Worm (Caenorhabditis elegans): ENCODE results near the gene dod-17.

The dod-17 gene

ce11 chrIV:12985961-12986360, 9.9 kb downstream of the dod-17 start, which contains the start of gene K10D11.3:
Gene K10D11.3 (minus strand): TSS chrIV:12986134.
- TF ChIP-seq nhr-80 (tag; optimal IDR thresholded peaks at IDR 0.05) (peak; percentile 11), lsl-1 (GFP tag; optimal IDR thresholded peaks at IDR 0.05) (no peak), ztf-6 (GFP tag; IDR thresholded peaks at IDR 0.05) (no peak)

ce11 chrIV:12989355-12989754, 13.3 kb downstream of the dod-17 start, which contains the start of gene K10D11.6:
Gene K10D11.6 (minus strand): TSS chrIV:12989455.
- TF ChIP-seq fkh-3 (tag; optimal IDR thresholded peaks at IDR 0.05) (no peak), snpc-4 (GFP tag; optimal IDR thresholded peaks at IDR 0.05) (no peak), snpc-4 (tag; optimal IDR thresholded peaks at IDR 0.05) (peak in 1 of 4 experiments; percentile 42), F22D6.2 (tag; optimal IDR thresholded peaks at IDR 0.05) (no peak), nhr-80 (tag; optimal IDR thresholded peaks at IDR 0.05) (peak; percentile 22)

DNA sequence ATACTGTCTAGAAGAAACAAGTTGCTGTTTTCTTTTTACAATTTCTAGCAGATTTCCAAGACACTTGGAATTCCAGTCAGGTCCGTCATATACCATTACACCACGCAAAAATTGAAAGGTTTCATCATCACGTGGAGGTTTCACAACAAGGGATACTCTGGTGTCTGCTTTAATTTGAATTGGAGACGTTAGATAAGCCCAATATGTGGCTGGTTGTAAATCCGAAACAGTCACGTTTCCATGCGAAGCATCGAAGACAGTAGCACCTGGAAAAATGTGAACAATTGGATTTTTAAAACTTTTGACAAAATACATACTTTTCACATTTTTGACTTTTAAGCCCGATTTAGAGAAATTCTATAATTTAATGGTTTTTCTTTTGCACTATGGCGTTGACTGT, 14.5 kb downstream of the dod-17 start:
- TF ChIP-seq ztf-22 (GFP tag; optimal IDR thresholded peaks at IDR 0.05): no peak
- no peak for TF ChIP-seq F55B11.4 (tag; optimal IDR thresholded peaks at IDR 0.05; ENCODE audit: borderline replicate concordance, insufficient read depth)
- TF ChIP-seq attf-6 (GFP tag; IDR thresholded peaks at IDR 0.05): no peak
- TF ChIP-seq snpc-4 (GFP tag; optimal IDR thresholded peaks at IDR 0.05): no peak
- no peak for TF ChIP-seq snpc-4 (tag; optimal IDR thresholded peaks at IDR 0.05)
- TF ChIP-seq somi-1 (GFP tag; optimal IDR thresholded peaks at IDR 0.05): no peak
- no peak for TF ChIP-seq rcor-1 (GFP tag; IDR thresholded peaks at IDR 0.05)
- TF ChIP-seq madf-10 (tag; optimal IDR thresholded peaks at IDR 0.05): no peak

DNA sequence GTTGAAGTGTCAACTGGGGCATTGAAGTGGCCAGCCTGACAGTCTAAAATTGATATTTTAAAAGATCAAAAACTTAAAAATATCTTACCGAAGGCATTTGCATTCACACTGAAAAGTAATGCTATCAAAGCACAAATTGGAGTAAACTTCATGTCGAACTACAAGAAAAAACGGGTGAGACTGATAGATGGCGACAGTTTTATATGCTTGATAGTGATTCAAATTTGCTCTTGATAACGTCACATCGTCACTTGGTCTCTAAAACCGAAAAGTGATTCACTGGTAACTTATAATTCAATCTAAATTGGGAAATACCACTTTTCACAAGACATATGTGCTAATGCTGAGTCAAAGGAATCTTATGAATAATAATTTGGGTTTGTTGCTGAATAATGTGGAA, 15.5 kb downstream of the dod-17 start, which contains the start of gene K10D11.5:
TSS of gene K10D11.5 (minus strand) at position 215 of the 400 bp plus-strand sequence.
- TF ChIP-seq ztf-25 (GFP tag; IDR thresholded peaks at IDR 0.05) (no peak), nhr-80 (tag; optimal IDR thresholded peaks at IDR 0.05) (peak; percentile 71), attf-5 (GFP tag; optimal IDR thresholded peaks at IDR 0.05) (no peak), let-607 (tag; optimal IDR thresholded peaks at IDR 0.05) (peak in 1 of 2 experiments; percentile 60)

ce11 chrIV:12994376-12994775, 18.3 kb downstream of the dod-17 start, which contains the start of gene K10D11.4:
Gene K10D11.4 (minus strand): TSS chrIV:12994476.
- no peak for TF ChIP-seq athp-1 (tag; optimal IDR thresholded peaks at IDR 0.05)
- no peak for TF ChIP-seq snpc-1.3 (tag; optimal IDR thresholded peaks at IDR 0.05; ENCODE audit: insufficient read depth)
- no peak for TF ChIP-seq cebp-2 (GFP tag; IDR thresholded peaks at IDR 0.05)
- TF ChIP-seq lir-1 (GFP tag; conservative IDR thresholded peaks at IDR 0.05): no peak
- TF ChIP-seq fkh-3 (tag; optimal IDR thresholded peaks at IDR 0.05): no peak
- TF ChIP-seq Y53F4B.3 (GFP tag; IDR thresholded peaks at IDR 0.05): no peak
- TF ChIP-seq ccch-3 (GFP tag; optimal IDR thresholded peaks at IDR 0.05): no peak
- no peak for TF ChIP-seq ZK185.1 (tag; optimal IDR thresholded peaks at IDR 0.05; ENCODE audit: poor library complexity, severe bottlenecking)
- TF ChIP-seq B0261.1 (tag; optimal IDR thresholded peaks at IDR 0.05): no peak
- no peak for TF ChIP-seq nfyb-1 (GFP tag; IDR thresholded peaks at IDR 0.05)
- no peak for TF ChIP-seq K12H6.12 (tag; optimal IDR thresholded peaks at IDR 0.05)
- TF ChIP-seq lin-26 (GFP tag; IDR thresholded peaks at IDR 0.05): no peak

DNA sequence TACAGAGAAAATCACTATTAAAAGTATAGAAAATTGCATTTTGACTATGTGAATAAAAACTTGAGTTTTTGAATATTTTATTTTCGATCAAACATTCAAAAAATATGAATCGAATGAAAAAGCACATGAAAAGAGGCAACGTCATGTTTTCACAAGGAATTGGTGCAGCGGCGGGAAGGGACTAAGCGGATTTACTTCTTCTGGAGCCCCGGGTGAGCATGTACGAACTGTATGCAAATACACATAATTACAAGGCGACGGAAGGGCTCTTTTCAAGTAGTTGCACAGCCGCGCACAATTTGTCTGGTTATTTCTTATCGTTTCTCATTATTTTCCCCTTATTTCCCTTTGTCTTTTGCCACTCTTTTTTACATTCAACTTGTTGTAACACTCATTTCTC, 19.8 kb downstream of the dod-17 start, which contains the start of gene K10D11.7:
TSS of gene K10D11.7 (minus strand) at position 101 of the 400 bp plus-strand sequence.
- TF ChIP-seq D2030.7 (GFP tag; IDR thresholded peaks at IDR 0.05) (no peak), tbx-9 (tag; optimal IDR thresholded peaks at IDR 0.05; ENCODE audit: borderline replicate concordance) (no peak), hlh-12 (tag; optimal IDR thresholded peaks at IDR 0.05) (no peak), nhr-120 (GFP tag; IDR thresholded peaks at IDR 0.05) (no peak), T07F8.4 (tag; optimal IDR thresholded peaks at IDR 0.05) (no peak), ZK185.1 (tag; optimal IDR thresholded peaks at IDR 0.05; ENCODE audit: poor library complexity, severe bottlenecking) (no peak), somi-1 (GFP tag; optimal IDR thresholded peaks at IDR 0.05) (no peak), unc-130 (GFP tag; optimal IDR thresholded peaks at IDR 0.05) (no peak), rcor-1 (GFP tag; IDR thresholded peaks at IDR 0.05) (no peak), ceh-58 (GFP tag; IDR thresholded peaks at IDR 0.05) (no peak), bed-1 (GFP tag; IDR thresholded peaks at IDR 0.05) (no peak), Y56A3A.18 (GFP tag; IDR thresholded peaks at IDR 0.05) (no peak), tbp1 (GFP tag; optimal IDR thresholded peaks at IDR 0.05) (no peak), Y53F4B.3 (GFP tag; IDR thresholded peaks at IDR 0.05) (no peak), nhr-90 (tag; optimal IDR thresholded peaks at IDR 0.05) (no peak), lin-40 (tag; optimal IDR thresholded peaks at IDR 0.05) (no peak), Y67H2A.10 (GFP tag; conservative IDR thresholded peaks at IDR 0.05) (no peak)

Measured in whole organism, young adult.